Worm (Caenorhabditis elegans) whole organism, late embryonic: ENCODE results near the gene Y43F8B.12.

Experiments used
- ceh-18 ChIP-seq: sonication (generic microtip); optimal IDR thresholded peaks from 2 replicates; lab custom pipeline; 2016; ENCODE audit warnings: missing genetic modification characterization, missing compliant biosample characterization
- dmd-4 ChIP-seq: sonication (generic microtip); optimal IDR thresholded peaks from 2 replicates; lab custom pipeline; 2016; ENCODE audit warnings: borderline replicate concordance, missing genetic modification characterization, missing compliant biosample characterization
- elt-4 ChIP-seq: sonication (generic microtip); optimal IDR thresholded peaks from 2 replicates; lab custom pipeline; 2016; ENCODE audit warnings: missing genetic modification characterization, missing compliant biosample characterization
- fkh-10 ChIP-seq: fragments of 150-350 bp; optimal IDR thresholded peaks from 2 replicates; lab custom pipeline; 2014; ENCODE audit warnings: missing biosample characterization, missing genetic modification reagents, missing genetic modification characterization
- tbx-2 ChIP-seq: sonication (generic microtip); optimal IDR thresholded peaks from 2 replicates; lab custom pipeline; 2016; ENCODE audit warnings: missing genetic modification characterization, missing compliant biosample characterization

DNA sequence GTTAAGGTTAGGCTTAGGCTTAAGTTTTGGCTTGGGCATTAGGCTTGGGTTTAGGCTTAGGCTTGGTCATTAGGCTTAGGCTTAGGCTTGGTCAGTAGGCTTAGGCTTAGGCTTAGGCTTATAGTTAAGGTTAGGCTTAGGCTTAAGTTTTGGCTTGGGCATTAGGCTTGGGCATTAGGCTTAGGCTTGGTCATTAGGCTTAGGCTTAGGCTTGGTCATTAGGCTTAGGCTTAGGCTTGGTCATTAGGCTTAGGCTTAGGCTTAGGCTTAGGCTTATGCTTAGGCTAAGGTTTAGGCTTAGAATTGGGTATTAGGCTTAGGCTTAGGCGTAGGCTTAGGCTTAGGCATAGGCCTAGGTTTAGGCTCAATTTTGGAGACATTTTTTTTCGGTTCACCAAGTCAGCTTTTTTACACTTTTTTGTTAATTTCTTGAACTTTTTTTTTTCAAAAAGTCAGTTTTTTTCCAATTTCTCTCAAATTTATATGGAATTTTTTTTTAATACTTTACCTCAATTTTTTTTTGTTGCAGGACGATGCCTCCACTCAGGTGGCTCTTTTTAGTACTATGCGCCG, 34.5 kb downstream of the Y43F8B.12 start, which contains the start of gene Y43F8B.3:
- TF ChIP-seq ceh-18 (tag; lab: Kevin White, UChicago) (no peak), elt-4 (tag; lab: Kevin White, UChicago) (no peak), tbx-2 (no peak), dmd-4 (no peak), fkh-10 (GFP tag; lab: Kevin White, UChicago) (no peak)
